Fruit fly (Drosophila melanogaster) whole organism, embryonic: ENCODE results near the gene Jon25Bi.
A peak's percentile ranks its signal among the peaks of the same experiment; 100 is the strongest.

ENCODE experiments used
- BtbVII ChIP-seq: fragments of 200-800 bp; sonication (Bioruptor generic); optimal IDR thresholded peaks from 3 replicates; lab custom pipeline; 2017; ENCODE audit warnings: missing biosample characterization, mild to moderate bottlenecking, missing genetic modification characterization
- CG10366 ChIP-seq: fragments of 200-800 bp; sonication (Bioruptor generic); IDR thresholded peaks from 2 replicates; pipeline ENCODE4 v1.3.6; 2022; ENCODE audit warnings: missing biosample characterization, missing genetic modification characterization
- CG11695 ChIP-seq: fragments of 200-800 bp; sonication (Bioruptor generic); IDR thresholded peaks from 3 replicates; pipeline ENCODE4 v1.3.6; 2022; ENCODE audit warnings: missing biosample characterization, missing genetic modification characterization
- CG12299 ChIP-seq: fragments of 200-800 bp; sonication (Bioruptor generic); optimal IDR thresholded peaks from 2 replicates; lab custom pipeline; 2018; ENCODE audit warnings: missing biosample characterization, mild to moderate bottlenecking, missing genetic modification characterization
- CG12744 ChIP-seq: fragments of 200-800 bp; sonication (Bioruptor generic); optimal IDR thresholded peaks from 2 replicates; lab custom pipeline; 2016; ENCODE audit warnings: missing biosample characterization, missing genetic modification characterization
- CG13424 ChIP-seq: fragments of 200-800 bp; sonication (Bioruptor generic); optimal IDR thresholded peaks from 2 replicates; lab custom pipeline; 2019; ENCODE audit warnings: missing biosample characterization, mild to moderate bottlenecking, missing genetic modification characterization, moderate library complexity
- CG14710 ChIP-seq: fragments of 200-800 bp; sonication (Bioruptor generic); optimal IDR thresholded peaks from 3 replicates; lab custom pipeline; 2019; ENCODE audit warnings: missing biosample characterization, mild to moderate bottlenecking, missing genetic modification characterization, moderate library complexity
- CG15514 ChIP-seq: fragments of 200-800 bp; sonication (Bioruptor generic); optimal IDR thresholded peaks from 3 replicates; lab custom pipeline; 2017; ENCODE audit warnings: missing biosample characterization, missing genetic modification characterization, mild to moderate bottlenecking, moderate library complexity, missing genetic modification reagents
- CG15696 ChIP-seq: fragments of 200-800 bp; sonication (Bioruptor generic); optimal IDR thresholded peaks from 2 replicates; lab custom pipeline; 2019; ENCODE audit warnings: missing biosample characterization, mild to moderate bottlenecking, missing genetic modification characterization, moderate library complexity
- CG1647 ChIP-seq: fragments of 200-800 bp; sonication (Bioruptor generic); optimal IDR thresholded peaks from 3 replicates; lab custom pipeline; 2016; ENCODE audit warnings: missing biosample characterization, missing genetic modification characterization
- CG16813 ChIP-seq: fragments of 200-800 bp; sonication (Bioruptor generic); IDR thresholded peaks from 3 replicates; pipeline ENCODE4 v1.3.6; 2022; ENCODE audit warnings: missing biosample characterization, missing genetic modification characterization; ENCODE audit not compliant: partially characterized antibody
- CG17385 ChIP-seq: fragments of 200-800 bp; sonication (Bioruptor generic); optimal IDR thresholded peaks from 3 replicates; lab custom pipeline; 2018; ENCODE audit warnings: missing biosample characterization, mild to moderate bottlenecking, missing genetic modification characterization
- CG17612 ChIP-seq: fragments of 200-800 bp; sonication (Bioruptor generic); IDR thresholded peaks from 2 replicates; pipeline ENCODE4 v1.3.6; 2022; ENCODE audit warnings: missing biosample characterization, missing genetic modification characterization
- CG17802 ChIP-seq: fragments of 200-800 bp; sonication (Bioruptor generic); optimal IDR thresholded peaks from 2 replicates; lab custom pipeline; 2018; ENCODE audit warnings: missing biosample characterization, mild to moderate bottlenecking, missing genetic modification characterization, moderate library complexity
- CG18476 ChIP-seq: fragments of 200-800 bp; sonication (Bioruptor generic); optimal IDR thresholded peaks from 2 replicates; lab custom pipeline; 2016; ENCODE audit warnings: missing biosample characterization, mild to moderate bottlenecking, missing genetic modification characterization
- CG2120 ChIP-seq: fragments of 200-800 bp; sonication (Bioruptor generic); optimal IDR thresholded peaks from 3 replicates; lab custom pipeline; 2016; ENCODE audit warnings: missing biosample characterization, missing genetic modification characterization
- CG2129 ChIP-seq: fragments of 200-800 bp; sonication (Bioruptor generic); IDR thresholded peaks from 2 replicates; pipeline ENCODE4 v1.3.6; 2022; ENCODE audit warnings: missing biosample characterization, missing genetic modification characterization; ENCODE audit not compliant: partially characterized antibody
- CG31441 ChIP-seq: fragments of 200-800 bp; sonication (Bioruptor generic); IDR thresholded peaks from 2 replicates; pipeline ENCODE4 v1.3.6; 2022; ENCODE audit warnings: missing biosample characterization, missing genetic modification characterization
- CG5245 ChIP-seq: fragments of 200-800 bp; sonication (Bioruptor generic); optimal IDR thresholded peaks from 3 replicates; lab custom pipeline; 2016; ENCODE audit warnings: missing biosample characterization, missing genetic modification characterization
- CG6654 ChIP-seq: fragments of 200-800 bp; sonication (Bioruptor generic); optimal IDR thresholded peaks from 2 replicates; lab custom pipeline; 2017; ENCODE audit warnings: missing biosample characterization, mild to moderate bottlenecking, missing genetic modification characterization
- CG7357 ChIP-seq: fragments of 200-800 bp; sonication (Bioruptor generic); IDR thresholded peaks from 3 replicates; pipeline ENCODE4 v1.3.6; 2022; ENCODE audit warnings: missing biosample characterization, missing genetic modification characterization
- CG7839 ChIP-seq: fragments of 200-800 bp; sonication (Bioruptor generic); optimal IDR thresholded peaks from 3 replicates; lab custom pipeline; 2018; ENCODE audit warnings: missing biosample characterization, mild to moderate bottlenecking, missing genetic modification characterization, moderate library complexity
- CG8924 ChIP-seq: fragments of 200-800 bp; optimal IDR thresholded peaks from 3 replicates; lab custom pipeline; 2019; ENCODE audit warnings: missing biosample characterization, mild to moderate bottlenecking, missing genetic modification characterization, moderate library complexity
- CHES-1-like ChIP-seq: fragments of 200-800 bp; sonication (Bioruptor generic); optimal IDR thresholded peaks from 2 replicates; lab custom pipeline; 2016; ENCODE audit warnings: missing biosample characterization, missing genetic modification characterization
- CTCF ChIP-seq: fragments of 200-800 bp; sonication (Bioruptor generic); optimal IDR thresholded peaks from 2 replicates; lab custom pipeline; 2017; ENCODE audit warnings: missing biosample characterization, mild to moderate bottlenecking, missing genetic modification characterization, moderate library complexity
- Dll ChIP-seq: fragments of 200-800 bp; sonication (Bioruptor generic); IDR thresholded peaks from 4 replicates; pipeline ENCODE4 v1.3.6; 2022; ENCODE audit warnings: missing biosample characterization, missing genetic modification characterization; ENCODE audit not compliant: partially characterized antibody
- Gsc ChIP-seq: fragments of 200-800 bp; sonication (Bioruptor generic); IDR thresholded peaks from 2 replicates; pipeline ENCODE4 v1.3.6; 2022; ENCODE audit warnings: missing biosample characterization, missing genetic modification characterization
- HLH3B ChIP-seq: fragments of 200-800 bp; sonication (Bioruptor generic); IDR thresholded peaks from 2 replicates; pipeline ENCODE4 v1.3.6; 2022; ENCODE audit warnings: missing biosample characterization, missing genetic modification characterization
- Lpt ChIP-seq: fragments of >200 bp; optimal IDR thresholded peaks from 2 replicates; lab custom pipeline; 2018; ENCODE audit warnings: missing biosample characterization, missing genetic modification characterization
- Med ChIP-seq: fragments of 200-800 bp; sonication (Bioruptor generic); peaks from one replicate; lab custom pipeline; 2016; ENCODE audit warnings: missing biosample characterization, missing genetic modification characterization, mild to moderate bottlenecking, inconsistent platforms, moderate library complexity
- NC2β ChIP-seq: fragments of 200-800 bp; sonication (Bioruptor generic); optimal IDR thresholded peaks from 2 replicates; lab custom pipeline; 2016; ENCODE audit warnings: missing biosample characterization, missing genetic modification characterization
- Six4 ChIP-seq: fragments of 200-800 bp; sonication (Bioruptor generic); optimal IDR thresholded peaks from 2 replicates; lab custom pipeline; 2016; ENCODE audit warnings: missing biosample characterization, missing genetic modification characterization
- ab ChIP-seq: fragments of 200-800 bp; sonication (Bioruptor generic); optimal IDR thresholded peaks from 2 replicates; lab custom pipeline; 2016; ENCODE audit warnings: missing biosample characterization, missing genetic modification characterization
- ac ChIP-seq: fragments of 200-800 bp; sonication (Bioruptor generic); optimal IDR thresholded peaks from 3 replicates; lab custom pipeline; 2017; ENCODE audit warnings: missing biosample characterization, mild to moderate bottlenecking, missing genetic modification characterization
- ara ChIP-seq: fragments of 200-800 bp; sonication (Bioruptor generic); IDR thresholded peaks from 2 replicates; pipeline ENCODE4 v1.3.6; 2022; ENCODE audit warnings: missing biosample characterization, missing genetic modification characterization
- chn ChIP-seq: fragments of 200-800 bp; sonication (Bioruptor generic); optimal IDR thresholded peaks from 2 replicates; lab custom pipeline; 2016; ENCODE audit warnings: missing biosample characterization, missing genetic modification characterization
- da ChIP-seq: fragments of 200-800 bp; sonication (Bioruptor generic); optimal IDR thresholded peaks from 2 replicates; lab custom pipeline; 2016; ENCODE audit warnings: missing biosample characterization, missing genetic modification characterization
- dimm ChIP-seq: fragments of 200-800 bp; sonication (Bioruptor generic); IDR thresholded peaks from 2 replicates; pipeline ENCODE4 v1.3.6; 2022; ENCODE audit warnings: missing biosample characterization, missing genetic modification characterization
- disco-r ChIP-seq: fragments of 200-800 bp; sonication (Bioruptor generic); optimal IDR thresholded peaks from 2 replicates; lab custom pipeline; 2016; ENCODE audit warnings: missing biosample characterization, missing genetic modification characterization
- dpn ChIP-seq, 2 experiments: fragments of 200-800 bp; sonication (Bioruptor generic); optimal IDR thresholded peaks; 3 replicates each; lab custom pipeline; 2016; ENCODE audit warnings: missing biosample characterization in 2 of 2, missing genetic modification characterization in 2 of 2
- gsb-n ChIP-seq: fragments of 200-800 bp; sonication (Bioruptor generic); optimal IDR thresholded peaks from 3 replicates; lab custom pipeline; 2018; ENCODE audit warnings: missing biosample characterization, mild to moderate bottlenecking, missing genetic modification characterization
- mld ChIP-seq: fragments of 200-800 bp; sonication (Bioruptor generic); IDR thresholded peaks from 3 replicates; pipeline ENCODE4 v1.3.6; 2022; ENCODE audit warnings: missing biosample characterization, missing genetic modification characterization; ENCODE audit not compliant: partially characterized antibody
- org-1 ChIP-seq: fragments of 200-800 bp; sonication (Bioruptor generic); optimal IDR thresholded peaks from 2 replicates; lab custom pipeline; 2017; ENCODE audit warnings: missing biosample characterization, missing genetic modification characterization
- pita ChIP-seq: fragments of 200-800 bp; sonication (Bioruptor generic); optimal IDR thresholded peaks from 2 replicates; lab custom pipeline; 2017; ENCODE audit warnings: missing biosample characterization, mild to moderate bottlenecking, missing genetic modification characterization
- prd ChIP-seq, 3 experiments: fragments of >200 bp in 2 of 3; fragments of 200-800 bp in 1 of 3; sonication (Bioruptor generic) in 1 of 3; optimal IDR thresholded peaks in 2 of 3; IDR thresholded peaks in 1 of 3; 2 replicates in 2 of 3; 3 replicates in 1 of 3; pipeline versions ENCODE4 v1.3.6 to Lab custom; 2017 to 2022; ENCODE audit warnings: missing biosample characterization in 1 of 3, missing genetic modification characterization in 1 of 3
- pros ChIP-seq: fragments of 200-800 bp; sonication (Bioruptor generic); optimal IDR thresholded peaks from 3 replicates; lab custom pipeline; 2019; ENCODE audit warnings: missing biosample characterization, mild to moderate bottlenecking, missing genetic modification characterization, moderate library complexity
- pzg ChIP-seq: fragments of 200-800 bp; sonication (Bioruptor generic); optimal IDR thresholded peaks from 3 replicates; lab custom pipeline; 2018; ENCODE audit warnings: missing biosample characterization, mild to moderate bottlenecking, missing genetic modification characterization, moderate library complexity
- sima ChIP-seq: fragments of 200-800 bp; sonication (Bioruptor generic); optimal IDR thresholded peaks from 2 replicates; lab custom pipeline; 2016; ENCODE audit warnings: missing biosample characterization, missing genetic modification characterization
- slou ChIP-seq: fragments of 200-800 bp; sonication (Bioruptor generic); optimal IDR thresholded peaks from 3 replicates; lab custom pipeline; 2016; ENCODE audit warnings: missing biosample characterization, missing genetic modification characterization
- toy ChIP-seq: fragments of 200-800 bp; sonication (Bioruptor generic); IDR thresholded peaks from 2 replicates; pipeline ENCODE4 v1.3.6; 2022; ENCODE audit warnings: missing biosample characterization, missing genetic modification characterization
- trem ChIP-seq: fragments of 200-800 bp; optimal IDR thresholded peaks from 3 replicates; lab custom pipeline; 2019; ENCODE audit warnings: missing biosample characterization, mild to moderate bottlenecking, missing genetic modification characterization, moderate library complexity
- wdn ChIP-seq: fragments of 200-800 bp; sonication (Bioruptor generic); IDR thresholded peaks from 2 replicates; pipeline ENCODE4 v1.3.6; 2022; ENCODE audit warnings: missing biosample characterization, missing genetic modification characterization

Jon25Bi gene

DNA sequence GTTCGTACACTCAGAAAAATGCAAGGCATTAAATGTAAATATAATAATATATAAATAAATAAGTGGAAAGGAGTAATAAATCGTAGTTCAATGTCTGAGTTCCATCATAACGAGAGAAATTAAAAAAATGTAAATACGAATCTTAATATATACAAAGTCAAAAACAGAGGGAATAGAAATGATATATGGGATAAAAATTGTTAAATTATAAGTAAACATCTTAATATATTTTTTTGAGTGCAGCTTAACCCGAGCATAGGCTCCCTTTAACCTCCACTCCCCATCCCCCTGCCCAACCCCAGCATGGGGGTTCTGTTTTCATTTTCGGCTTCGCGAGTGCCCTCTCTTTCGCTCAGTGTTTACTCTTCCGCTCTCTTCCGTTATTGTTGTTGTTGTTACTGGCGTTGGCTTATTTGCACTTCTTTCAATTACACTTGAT is 39.2 kb downstream of the Jon25Bi start (continued):
- TF ChIP-seq CG15514 (GFP tag; lab: Kevin White, UChicago) (no peak), CG15696 (tag; lab: Kevin White, UChicago) (peak; percentile 26), disco-r (GFP tag; lab: Kevin White, UChicago) (no peak), CG10366 (GFP tag; lab: Robert Waterston, UW) (no peak), BtbVII (GFP tag; lab: Kevin White, UChicago) (peak; percentile 30), CG6654 (no peak), ab (no peak), toy (GFP tag; lab: Robert Waterston, UW) (no peak), mld (GFP tag; lab: Robert Waterston, UW) (no peak), pita (no peak), Six4 (GFP tag; lab: Kevin White, UChicago) (peak; percentile 21), org-1 (GFP tag; lab: Kevin White, UChicago) (no peak), Dll (GFP tag; lab: Robert Waterston, UW) (no peak), CG14710 (tag; lab: Kevin White, UChicago) (peak; percentile 37), CG18476 (GFP tag; lab: Kevin White, UChicago) (no peak), prd (optimal IDR thresholded peaks at IDR 0.05; lab: Kevin White, UChicago) (no peak), prd (GFP tag; IDR thresholded peaks at IDR 0.05; lab: Robert Waterston, UW) (no peak), CG1647 (no peak), CG17385 (GFP tag; lab: Kevin White, UChicago) (no peak), pzg (no peak), CTCF (GFP tag; lab: Kevin White, UChicago) (no peak), CG5245 (GFP tag; lab: Kevin White, UChicago) (no peak), wdn (GFP tag; lab: Robert Waterston, UW) (peak; percentile 13; the same call in 1 of the 2 replicates), ac (GFP tag; lab: Kevin White, UChicago) (no peak), Med (GFP tag; lab: Kevin White, UChicago) (peak; percentile 58), CG17802 (no peak), CG31441 (GFP tag; lab: Robert Waterston, UW) (peak; percentile 51), CG12299 (tag; lab: Kevin White, UChicago) (no peak), dpn (GFP tag; optimal IDR thresholded peaks at IDR 0.05; lab: Kevin White, UChicago) (no peak), CG11695 (no peak), gsb-n (tag; lab: Kevin White, UChicago) (peak; percentile 6), Gsc (GFP tag; lab: Robert Waterston, UW) (no peak), slou (GFP tag; lab: Kevin White, UChicago) (no peak), ara (GFP tag; lab: Robert Waterston, UW) (no peak), dimm (GFP tag; lab: Robert Waterston, UW) (no peak), da (GFP tag; lab: Kevin White, UChicago) (no peak), pros (GFP tag; lab: Kevin White, UChicago) (no peak), sima (no peak), CG7357 (GFP tag; lab: Robert Waterston, UW) (no peak), HLH3B (no peak), chn (no peak), CG2120 (GFP tag; lab: Kevin White, UChicago) (no peak), NC2β (no peak), CG2129 (no peak), CG13424 (tag; lab: Kevin White, UChicago) (peak; percentile 24), CG7839 (tag; lab: Kevin White, UChicago) (peak; percentile 41), CHES-1-like (GFP tag; lab: Kevin White, UChicago) (no peak), Lpt (GFP tag; lab: Kevin White, UChicago) (no peak), CG17612 (no peak), CG16813 (GFP tag; lab: Robert Waterston, UW) (no peak), CG8924 (peak; percentile 41), trem (tag; lab: Kevin White, UChicago) (no peak), CG12744 (GFP tag; lab: Kevin White, UChicago) (no peak)
